Worm (Caenorhabditis elegans): ENCODE results near the gene F45E4.5.

ce11 chrIV:7612523-7612922 lies 16.3 kb downstream of the F45E4.5 start:
- TF ChIP-seq pqm-1 (tag; optimal IDR thresholded peaks at IDR 0.05), result no peak
- TF ChIP-seq jun-1 (tag; optimal IDR thresholded peaks at IDR 0.05), result no peak
